Worm (Caenorhabditis elegans): Measurements from ENCODE around the gene dyf-6.

Gene dyf-6

ce11 chrX:10429203-10429602, 42.9 kb upstream of the dyf-6 start:
- TF ChIP-seq nhr-12 (tag; optimal IDR thresholded peaks at IDR 0.05) (no peak), ceh-83 (GFP tag; optimal IDR thresholded peaks at IDR 0.05) (no peak), blmp-1 (tag; optimal IDR thresholded peaks at IDR 0.05) (peak; percentile 16), ham-2 (GFP tag; optimal IDR thresholded peaks at IDR 0.05) (peak; percentile 70)

DNA sequence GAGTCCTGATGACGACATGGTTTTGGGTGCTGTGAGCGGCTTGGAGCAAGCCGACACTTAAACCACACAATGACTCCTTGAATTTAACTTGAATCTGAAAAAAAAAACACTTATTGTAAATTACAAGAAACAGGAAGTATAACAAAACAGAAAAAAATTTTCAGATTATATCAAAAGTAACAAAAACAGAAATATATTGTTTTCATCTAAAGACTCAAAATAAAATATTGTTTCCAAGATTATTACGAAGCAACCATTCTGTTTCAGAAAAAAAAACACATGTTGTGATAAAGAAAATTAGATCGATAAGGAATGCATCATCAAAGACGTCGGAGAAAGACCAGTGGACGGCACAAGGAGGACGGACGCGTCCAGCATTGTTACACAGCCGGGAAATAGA, 42.2 kb upstream of the dyf-6 start, which contains the start of gene mig-15:
TSS of gene mig-15 (minus strand) at position 101 of the 400 bp plus-strand sequence.
- TF ChIP-seq snpc-4 (tag; optimal IDR thresholded peaks at IDR 0.05) (no peak), elt-3 (tag; optimal IDR thresholded peaks at IDR 0.05) (no peak), ceh-43 (GFP tag; optimal IDR thresholded peaks at IDR 0.05) (no peak), mab-5 (tag; optimal IDR thresholded peaks at IDR 0.05) (no peak), unc-120 (tag; optimal IDR thresholded peaks at IDR 0.05; ENCODE audit: poor library complexity, severe bottlenecking) (no peak)

ce11 chrX:10428109-10428508, 41.8 kb upstream of the dyf-6 start:
- TF ChIP-seq mab-5 (tag; optimal IDR thresholded peaks at IDR 0.05), result no peak
- no peak for TF ChIP-seq pha-4 (tag; optimal IDR thresholded peaks at IDR 0.05)
- TF ChIP-seq elt-3 (tag; optimal IDR thresholded peaks at IDR 0.05), result no peak
- TF ChIP-seq ceh-83 (GFP tag; optimal IDR thresholded peaks at IDR 0.05), result no peak
- TF ChIP-seq mep-1 (tag; optimal IDR thresholded peaks at IDR 0.05), result no peak
- no peak for TF ChIP-seq cnd-1 (tag; optimal IDR thresholded peaks at IDR 0.05)
- TF ChIP-seq elt-1 (tag; optimal IDR thresholded peaks at IDR 0.05; ENCODE audit: borderline replicate concordance, insufficient read depth), result no peak
- TF ChIP-seq bed-3 (GFP tag; optimal IDR thresholded peaks at IDR 0.05), result no peak
- TF ChIP-seq lin-13 (tag; optimal IDR thresholded peaks at IDR 0.05), result no peak
- TF ChIP-seq unc-120 (tag; optimal IDR thresholded peaks at IDR 0.05; ENCODE audit: poor library complexity, severe bottlenecking), result no peak

ce11 chrX:10424744-10425143, 38.4 kb upstream of the dyf-6 start:
- TF ChIP-seq ceh-83 (GFP tag; optimal IDR thresholded peaks at IDR 0.05) (no peak), tbx-8 (GFP tag; optimal IDR thresholded peaks at IDR 0.05) (no peak), cnd-1 (tag; optimal IDR thresholded peaks at IDR 0.05) (peak; percentile 73), mep-1 (tag; optimal IDR thresholded peaks at IDR 0.05) (no peak), lin-32 (GFP tag; optimal IDR thresholded peaks at IDR 0.05) (peak; percentile 72), sem-2 (GFP tag; optimal IDR thresholded peaks at IDR 0.05) (no peak), pha-4 (tag; optimal IDR thresholded peaks at IDR 0.05) (no peak), nhr-237 (tag; optimal IDR thresholded peaks at IDR 0.05) (no peak), drap-1 (GFP tag; optimal IDR thresholded peaks at IDR 0.05) (no peak), nhr-76 (tag; optimal IDR thresholded peaks at IDR 0.05) (no peak)

DNA sequence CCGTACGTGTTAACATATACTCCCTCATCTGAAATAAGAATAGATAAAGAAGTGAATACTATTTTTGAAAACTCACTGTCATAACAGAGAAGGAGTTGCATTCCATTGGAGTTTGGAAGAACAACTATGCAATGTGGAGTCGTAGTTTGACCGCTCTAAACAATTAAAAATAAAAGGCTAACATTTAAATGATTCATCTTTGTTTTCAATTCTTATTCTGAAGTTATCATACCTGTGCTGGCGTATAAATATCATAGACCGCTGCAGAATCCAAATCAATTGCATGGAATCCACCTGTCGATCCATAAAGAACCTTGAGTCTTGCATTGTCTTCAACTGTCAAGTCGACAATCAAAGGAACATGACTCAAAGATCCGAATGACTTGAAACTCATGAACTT, 36.4 kb upstream of the dyf-6 start:
- TF ChIP-seq blmp-1 (tag; optimal IDR thresholded peaks at IDR 0.05) (no peak), nhr-76 (tag; optimal IDR thresholded peaks at IDR 0.05) (no peak), mab-5 (tag; optimal IDR thresholded peaks at IDR 0.05) (no peak), lsy-2 (tag; optimal IDR thresholded peaks at IDR 0.05) (no peak), unc-62 (GFP tag; optimal IDR thresholded peaks at IDR 0.05) (no peak), nhr-237 (tag; optimal IDR thresholded peaks at IDR 0.05) (no peak), nhr-28 (tag; optimal IDR thresholded peaks at IDR 0.05) (no peak), unc-39 (tag; optimal IDR thresholded peaks at IDR 0.05) (no peak), pha-4 (tag; optimal IDR thresholded peaks at IDR 0.05) (no peak), unc-120 (tag; optimal IDR thresholded peaks at IDR 0.05; ENCODE audit: poor library complexity, severe bottlenecking) (no peak), cnd-1 (tag; optimal IDR thresholded peaks at IDR 0.05) (no peak), lin-32 (GFP tag; optimal IDR thresholded peaks at IDR 0.05) (no peak)

DNA sequence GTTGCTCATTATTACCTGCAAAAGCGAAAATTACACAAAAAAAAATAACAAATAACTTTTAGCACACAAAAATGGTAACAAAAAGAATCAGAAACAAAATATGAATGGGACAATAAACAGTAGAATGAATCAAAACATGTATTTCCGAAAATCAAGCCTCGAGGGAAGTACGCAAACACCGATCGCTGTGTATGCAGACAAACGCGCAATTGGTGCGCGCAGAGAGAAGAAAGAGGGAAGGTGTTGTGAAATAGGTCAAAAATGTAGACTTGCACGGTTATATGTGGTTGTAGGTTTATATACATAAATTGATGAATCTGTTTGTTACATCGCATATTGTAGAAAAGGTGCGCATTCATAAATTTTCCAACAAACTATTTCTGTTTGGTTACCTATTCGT, 33.4 kb upstream of the dyf-6 start, which contains the start of gene cdk-11.2:
TSS of gene cdk-11.2 (minus strand) at position 23 of the 400 bp plus-strand sequence.
- TF ChIP-seq ces-1 (GFP tag; optimal IDR thresholded peaks at IDR 0.05) (peak; percentile 21), nhr-76 (tag; optimal IDR thresholded peaks at IDR 0.05) (no peak), nhr-237 (tag; optimal IDR thresholded peaks at IDR 0.05) (peak; percentile 31), ceh-39 (tag; optimal IDR thresholded peaks at IDR 0.05) (peak; percentile 40), cnd-1 (tag; optimal IDR thresholded peaks at IDR 0.05) (peak; percentile 13), nhr-12 (tag; optimal IDR thresholded peaks at IDR 0.05) (no peak), pha-4 (tag; optimal IDR thresholded peaks at IDR 0.05) (peak; percentile 28), lsy-2 (tag; optimal IDR thresholded peaks at IDR 0.05) (peak; percentile 33), mep-1 (tag; optimal IDR thresholded peaks at IDR 0.05) (peak; percentile 63), mls-2 (tag; optimal IDR thresholded peaks at IDR 0.05) (no peak), ham-2 (GFP tag; optimal IDR thresholded peaks at IDR 0.05) (no peak), lin-13 (tag; optimal IDR thresholded peaks at IDR 0.05) (peak; percentile 51), zip-8 (tag; optimal IDR thresholded peaks at IDR 0.05) (no peak), nhr-2 (tag; optimal IDR thresholded peaks at IDR 0.05) (no peak), snpc-4 (tag; optimal IDR thresholded peaks at IDR 0.05) (no peak), unc-120 (tag; optimal IDR thresholded peaks at IDR 0.05; ENCODE audit: poor library complexity, severe bottlenecking) (peak; percentile 21), sptf-1 (tag; optimal IDR thresholded peaks at IDR 0.05) (no peak), elt-1 (tag; optimal IDR thresholded peaks at IDR 0.05; ENCODE audit: borderline replicate concordance, insufficient read depth) (no peak)

Measured in whole organism, mixed stage, embryonic.